Fruit fly (Drosophila melanogaster) whole organism, wandering third instar larva: ENCODE measurements around the gene GatB.

Experiments
- Abd-B ChIP-seq: fragments of >200 bp; optimal IDR thresholded peaks from 2 replicates; lab custom pipeline; 2017; ENCODE audit warnings: missing biosample characterization, missing genetic modification characterization
- Hr78 ChIP-seq: fragments of >200 bp; optimal IDR thresholded peaks from 2 replicates; lab custom pipeline; 2017; ENCODE audit warnings: missing biosample characterization, missing genetic modification characterization
- N ChIP-seq: fragments of >200 bp; optimal IDR thresholded peaks from 2 replicates; lab custom pipeline; 2018; ENCODE audit warnings: missing biosample characterization, missing external identifiers, missing genetic modification characterization
- OdsH ChIP-seq: fragments of 200-800 bp; sonication (Bioruptor generic); optimal IDR thresholded peaks from 2 replicates; lab custom pipeline; 2016; ENCODE audit warnings: missing biosample characterization, mild to moderate bottlenecking, missing genetic modification characterization
- dmrt93B ChIP-seq: fragments of 200-800 bp; sonication (Bioruptor generic); optimal IDR thresholded peaks from 2 replicates; lab custom pipeline; 2018; ENCODE audit warnings: missing biosample characterization, mild to moderate bottlenecking, missing genetic modification characterization
- fru ChIP-seq: fragments of 200-800 bp; sonication (Bioruptor generic); optimal IDR thresholded peaks from 3 replicates; lab custom pipeline; 2016; ENCODE audit warnings: missing biosample characterization, mild to moderate bottlenecking, missing genetic modification characterization

- TF ChIP-seq Hr78 (GFP tag; lab: Kevin White, UChicago): no peak
- no peak for TF ChIP-seq N
- TF ChIP-seq Abd-B (GFP tag; lab: Kevin White, UChicago): no peak
- TF ChIP-seq fru (GFP tag; lab: Kevin White, UChicago): peak; percentile 91
- TF ChIP-seq dmrt93B (GFP tag; lab: Kevin White, UChicago): peak; percentile 64
- TF ChIP-seq OdsH (GFP tag; lab: Kevin White, UChicago): peak; percentile 87
These were observed 12.9 kb upstream of the GatB start for dm6 chr3R:24142971-24143370.
